Fruit fly (Drosophila melanogaster) whole organism, embryonic: ENCODE results near the gene mus201.

Source experiments
- Ada2b ChIP-seq: fragments of 200-800 bp; sonication (Bioruptor generic); IDR thresholded peaks from 2 replicates; pipeline ENCODE4 v1.3.6; 2022; ENCODE audit warnings: missing biosample characterization, missing genetic modification characterization
- CG11085 ChIP-seq: fragments of 200-800 bp; sonication (Bioruptor generic); IDR thresholded peaks from 2 replicates; pipeline ENCODE4 v1.3.6; 2022; ENCODE audit warnings: missing biosample characterization, missing genetic modification characterization
- CG12769 ChIP-seq: fragments of 200-800 bp; sonication (Bioruptor generic); optimal IDR thresholded peaks from 2 replicates; lab custom pipeline; 2019; ENCODE audit warnings: missing biosample characterization, mild to moderate bottlenecking, missing genetic modification characterization, moderate library complexity
- CG13624 ChIP-seq: fragments of 200-800 bp; sonication (Bioruptor generic); optimal IDR thresholded peaks from 2 replicates; lab custom pipeline; 2016; ENCODE audit warnings: missing biosample characterization, missing genetic modification characterization
- CG13775 ChIP-seq: fragments of 200-800 bp; sonication (Bioruptor generic); optimal IDR thresholded peaks from 3 replicates; lab custom pipeline; 2017; ENCODE audit warnings: missing biosample characterization, mild to moderate bottlenecking, missing genetic modification characterization
- CG14441 ChIP-seq: fragments of 200-800 bp; sonication (Bioruptor generic); IDR thresholded peaks from 2 replicates; pipeline ENCODE4 v1.3.6; 2022; ENCODE audit warnings: missing biosample characterization, missing genetic modification characterization
- CG17186 ChIP-seq: fragments of 200-800 bp; sonication (Bioruptor generic); optimal IDR thresholded peaks from 3 replicates; lab custom pipeline; 2017; ENCODE audit warnings: missing biosample characterization, missing genetic modification reagents, missing genetic modification characterization
- CG17802 ChIP-seq: fragments of 200-800 bp; sonication (Bioruptor generic); optimal IDR thresholded peaks from 2 replicates; lab custom pipeline; 2018; ENCODE audit warnings: missing biosample characterization, mild to moderate bottlenecking, missing genetic modification characterization, moderate library complexity
- CG18599 ChIP-seq: fragments of 200-800 bp; sonication (Bioruptor generic); optimal IDR thresholded peaks from 3 replicates; lab custom pipeline; 2017; ENCODE audit warnings: missing biosample characterization, missing genetic modification characterization, mild to moderate bottlenecking, moderate library complexity, missing genetic modification reagents
- CG18764 ChIP-seq: fragments of 200-800 bp; sonication (Bioruptor generic); optimal IDR thresholded peaks from 3 replicates; lab custom pipeline; 2016; ENCODE audit warnings: missing biosample characterization, missing genetic modification characterization
- CG2875 ChIP-seq: fragments of 200-800 bp; sonication (Bioruptor generic); optimal IDR thresholded peaks from 2 replicates; lab custom pipeline; 2017; ENCODE audit warnings: missing biosample characterization, mild to moderate bottlenecking, missing genetic modification characterization, missing genetic modification reagents
- CG30431 ChIP-seq: fragments of 200-800 bp; sonication (Bioruptor generic); optimal IDR thresholded peaks from 2 replicates; lab custom pipeline; 2017; ENCODE audit warnings: missing biosample characterization, missing genetic modification characterization
- CG32532 ChIP-seq: fragments of 200-800 bp; sonication (Bioruptor generic); IDR thresholded peaks from 2 replicates; pipeline ENCODE4 v1.3.6; 2022; ENCODE audit warnings: missing biosample characterization, missing genetic modification characterization
- CG3281 ChIP-seq: fragments of 200-800 bp; sonication (Bioruptor generic); optimal IDR thresholded peaks from 3 replicates; lab custom pipeline; 2017; ENCODE audit warnings: missing biosample characterization, mild to moderate bottlenecking, missing genetic modification characterization
- CG34422 ChIP-seq: fragments of 200-800 bp; sonication (Bioruptor generic); IDR thresholded peaks from 3 replicates; pipeline ENCODE4 v1.3.6; 2022; ENCODE audit warnings: missing biosample characterization, missing genetic modification characterization
- CG6765 ChIP-seq: fragments of 200-800 bp; sonication (Bioruptor generic); optimal IDR thresholded peaks from 3 replicates; lab custom pipeline; 2017; ENCODE audit warnings: missing biosample characterization, mild to moderate bottlenecking, missing genetic modification characterization
- CG7372 ChIP-seq: fragments of 200-800 bp; sonication (Bioruptor generic); IDR thresholded peaks from 2 replicates; pipeline ENCODE4 v1.3.6; 2022; ENCODE audit warnings: missing biosample characterization, missing genetic modification characterization
- CkIIα-i1 ChIP-seq: fragments of 200-800 bp; sonication (Bioruptor generic); IDR thresholded peaks from 2 replicates; pipeline ENCODE4 v1.3.6; 2022; ENCODE audit warnings: missing biosample characterization, missing genetic modification characterization
- Dbx ChIP-seq: fragments of 200-800 bp; sonication (Bioruptor generic); IDR thresholded peaks from 3 replicates; pipeline ENCODE4 v1.3.6; 2022; ENCODE audit warnings: missing biosample characterization, missing genetic modification characterization
- Dp ChIP-seq: fragments of 200-800 bp; sonication (Bioruptor generic); optimal IDR thresholded peaks from 2 replicates; lab custom pipeline; 2018; ENCODE audit warnings: missing biosample characterization, mild to moderate bottlenecking, missing genetic modification characterization, moderate library complexity
- Drgx ChIP-seq: fragments of 200-800 bp; sonication (Bioruptor generic); IDR thresholded peaks from 2 replicates; pipeline ENCODE4 v1.3.6; 2022; ENCODE audit warnings: missing biosample characterization, missing genetic modification characterization
- ERR ChIP-seq: fragments of 200-800 bp; sonication (Bioruptor generic); optimal IDR thresholded peaks from 2 replicates; lab custom pipeline; 2016; ENCODE audit warnings: missing biosample characterization, missing genetic modification characterization
- Fer2 ChIP-seq: fragments of 200-800 bp; sonication (Bioruptor generic); optimal IDR thresholded peaks from 2 replicates; lab custom pipeline; 2018; ENCODE audit warnings: missing biosample characterization, mild to moderate bottlenecking, missing genetic modification characterization, moderate library complexity
- HmgZ ChIP-seq: fragments of 200-800 bp; sonication (Bioruptor generic); optimal IDR thresholded peaks from 2 replicates; lab custom pipeline; 2018; ENCODE audit warnings: missing biosample characterization, mild to moderate bottlenecking, missing genetic modification characterization
- MBD-R2 ChIP-seq: fragments of 200-800 bp; sonication (Bioruptor generic); IDR thresholded peaks from 2 replicates; pipeline ENCODE4 v1.3.6; 2022; ENCODE audit warnings: missing biosample characterization, missing genetic modification characterization
- Rfx ChIP-seq: fragments of 200-800 bp; sonication (Bioruptor generic); IDR thresholded peaks from 2 replicates; pipeline ENCODE4 v1.3.6; 2022; ENCODE audit warnings: missing biosample characterization, missing genetic modification characterization
- Rx ChIP-seq: fragments of 200-800 bp; sonication (Bioruptor generic); IDR thresholded peaks from 2 replicates; pipeline ENCODE4 v1.3.6; 2022; ENCODE audit warnings: missing biosample characterization, missing genetic modification characterization
- Six4 ChIP-seq: fragments of 200-800 bp; sonication (Bioruptor generic); optimal IDR thresholded peaks from 2 replicates; lab custom pipeline; 2016; ENCODE audit warnings: missing biosample characterization, missing genetic modification characterization
- Ssrp ChIP-seq: fragments of 200-800 bp; sonication (Bioruptor generic); optimal IDR thresholded peaks from 2 replicates; lab custom pipeline; 2018; ENCODE audit warnings: missing biosample characterization, mild to moderate bottlenecking, missing genetic modification characterization, moderate library complexity
- bigmax ChIP-seq: fragments of 200-800 bp; sonication (Bioruptor generic); optimal IDR thresholded peaks from 2 replicates; lab custom pipeline; 2018; ENCODE audit warnings: missing biosample characterization, mild to moderate bottlenecking, missing genetic modification characterization
- chn ChIP-seq: fragments of 200-800 bp; sonication (Bioruptor generic); optimal IDR thresholded peaks from 2 replicates; lab custom pipeline; 2016; ENCODE audit warnings: missing biosample characterization, missing genetic modification characterization
- corto ChIP-seq: fragments of 200-800 bp; sonication (Bioruptor generic); optimal IDR thresholded peaks from 2 replicates; lab custom pipeline; 2016; ENCODE audit warnings: missing biosample characterization, mild to moderate bottlenecking, missing genetic modification characterization, moderate library complexity
- crp ChIP-seq, 2 experiments: fragments of 200-800 bp; sonication (Bioruptor generic); optimal IDR thresholded peaks; 2 replicates in 1 of 2; 3 replicates in 1 of 2; lab custom pipeline; 2017; ENCODE audit warnings: missing biosample characterization in 2 of 2, missing genetic modification characterization in 2 of 2, mild to moderate bottlenecking in 1 of 2, moderate library complexity in 1 of 2
- cwo ChIP-seq: fragments of 200-800 bp; sonication (Bioruptor generic); optimal IDR thresholded peaks from 3 replicates; lab custom pipeline; 2017; ENCODE audit warnings: missing biosample characterization, missing genetic modification characterization, mild to moderate bottlenecking, moderate library complexity, missing genetic modification reagents
- danr ChIP-seq: fragments of 200-800 bp; sonication (Bioruptor generic); IDR thresholded peaks from 2 replicates; pipeline ENCODE4 v1.3.6; 2022; ENCODE audit warnings: missing biosample characterization, missing genetic modification characterization
- dati ChIP-seq: fragments of 200-800 bp; sonication (Bioruptor generic); IDR thresholded peaks from 2 replicates; pipeline ENCODE4 v1.3.6; 2022; ENCODE audit warnings: missing biosample characterization, missing genetic modification characterization
- disco-r ChIP-seq: fragments of 200-800 bp; sonication (Bioruptor generic); optimal IDR thresholded peaks from 2 replicates; lab custom pipeline; 2016; ENCODE audit warnings: missing biosample characterization, missing genetic modification characterization
- en ChIP-seq: fragments of 200-800 bp; sonication (Bioruptor generic); optimal IDR thresholded peaks from 2 replicates; lab custom pipeline; 2016; ENCODE audit warnings: missing biosample characterization, missing genetic modification characterization
- fd3F ChIP-seq: fragments of 200-800 bp; sonication (Bioruptor generic); optimal IDR thresholded peaks from 2 replicates; lab custom pipeline; 2018; ENCODE audit warnings: missing biosample characterization, mild to moderate bottlenecking, missing genetic modification characterization, moderate library complexity
- gsb-n ChIP-seq: fragments of 200-800 bp; sonication (Bioruptor generic); optimal IDR thresholded peaks from 3 replicates; lab custom pipeline; 2018; ENCODE audit warnings: missing biosample characterization, mild to moderate bottlenecking, missing genetic modification characterization
- pfk ChIP-seq: fragments of 200-800 bp; sonication (Bioruptor generic); optimal IDR thresholded peaks from 2 replicates; lab custom pipeline; 2018; ENCODE audit warnings: missing biosample characterization, mild to moderate bottlenecking, missing genetic modification characterization, moderate library complexity
- pho ChIP-seq: fragments of 200-800 bp; sonication (Bioruptor generic); optimal IDR thresholded peaks from 2 replicates; lab custom pipeline; 2016; ENCODE audit warnings: missing biosample characterization, missing genetic modification characterization
- phol ChIP-seq: fragments of 200-800 bp; sonication (Bioruptor generic); optimal IDR thresholded peaks from 3 replicates; lab custom pipeline; 2018; ENCODE audit warnings: missing biosample characterization, mild to moderate bottlenecking, missing genetic modification characterization, moderate library complexity
- pum ChIP-seq: fragments of 200-800 bp; sonication (Bioruptor generic); optimal IDR thresholded peaks from 2 replicates; lab custom pipeline; 2016; ENCODE audit warnings: missing biosample characterization, missing genetic modification characterization
- rib ChIP-seq: fragments of 200-800 bp; sonication (Bioruptor generic); IDR thresholded peaks from 2 replicates; pipeline ENCODE4 v1.3.6; 2022; ENCODE audit warnings: missing biosample characterization, missing genetic modification characterization
- row ChIP-seq: fragments of 200-800 bp; sonication (Bioruptor generic); IDR thresholded peaks from 3 replicates; pipeline ENCODE4 v1.3.6; 2022; ENCODE audit warnings: missing biosample characterization, missing genetic modification characterization
- shn ChIP-seq: fragments of 200-800 bp; sonication (Bioruptor generic); optimal IDR thresholded peaks from 3 replicates; lab custom pipeline; 2016; ENCODE audit warnings: missing biosample characterization, missing genetic modification characterization
- sim ChIP-seq: fragments of 200-800 bp; sonication (Bioruptor generic); IDR thresholded peaks from 2 replicates; pipeline ENCODE4 v1.3.6; 2022; ENCODE audit warnings: missing biosample characterization, missing genetic modification characterization
- ssp ChIP-seq: fragments of 200-800 bp; sonication (Bioruptor generic); IDR thresholded peaks from 2 replicates; pipeline ENCODE4 v1.3.6; 2022; ENCODE audit warnings: missing biosample characterization, missing genetic modification characterization
- stc ChIP-seq: fragments of 200-800 bp; sonication (Bioruptor generic); IDR thresholded peaks from 2 replicates; pipeline ENCODE4 v1.3.6; 2022; ENCODE audit warnings: missing biosample characterization, missing genetic modification characterization
- zen2 ChIP-seq: fragments of 200-800 bp; sonication (Bioruptor generic); IDR thresholded peaks from 3 replicates; pipeline ENCODE4 v1.3.6; 2022; ENCODE audit warnings: missing biosample characterization, missing genetic modification characterization; ENCODE audit not compliant: partially characterized antibody
- zfh1 ChIP-seq: fragments of 200-800 bp; sonication (Bioruptor generic); IDR thresholded peaks from 3 replicates; pipeline ENCODE4 v1.3.6; 2022; ENCODE audit warnings: missing biosample characterization, missing genetic modification characterization

The mus201 gene

dm6 chr2L:8437176-8437575 is 793 bp upstream of the mus201 start, which contains the start of the genes D12 and Chrac-14 (continued):
- TF ChIP-seq CG2875 (GFP tag; lab: Kevin White, UChicago) (no peak), CG30431 (no peak), Rfx (no peak; the same call in 1 of the 2 replicates), Dbx (GFP tag; lab: Robert Waterston, UW) (no peak; the same call in 2 of the 3 replicates), CG12769 (no peak), CG3281 (GFP tag; lab: Kevin White, UChicago) (no peak), CG18599 (GFP tag; lab: Kevin White, UChicago) (no peak), shn (GFP tag; lab: Kevin White, UChicago) (no peak), CG13624 (GFP tag; lab: Kevin White, UChicago) (no peak), ERR (GFP tag; lab: Kevin White, UChicago) (no peak), pum (no peak), Drgx (no peak), CG14441 (GFP tag; lab: Robert Waterston, UW) (no peak), crp (GFP tag; optimal IDR thresholded peaks at IDR 0.05; lab: Kevin White, UChicago) (peak; percentile 60 to 92), Dp (peak; percentile 70), phol (tag; lab: Kevin White, UChicago) (no peak), CG18764 (GFP tag; lab: Kevin White, UChicago) (no peak), danr (no peak), Ssrp (no peak), cwo (GFP tag; lab: Kevin White, UChicago) (no peak), pfk (GFP tag; lab: Kevin White, UChicago) (no peak), CG11085 (no peak), Ada2b (GFP tag; lab: Robert Waterston, UW) (no peak), row (GFP tag; lab: Robert Waterston, UW) (peak; percentile 29; the same call in 1 of the 3 replicates), rib (GFP tag; lab: Robert Waterston, UW) (no peak), CG7372 (GFP tag; lab: Robert Waterston, UW) (no peak), dati (GFP tag; lab: Robert Waterston, UW) (no peak), bigmax (GFP tag; lab: Kevin White, UChicago) (no peak), zen2 (GFP tag; lab: Robert Waterston, UW) (no peak), gsb-n (tag; lab: Kevin White, UChicago) (no peak), CG13775 (GFP tag; lab: Kevin White, UChicago) (no peak), pho (GFP tag; lab: Kevin White, UChicago) (no peak), Fer2 (tag; lab: Kevin White, UChicago) (no peak), HmgZ (peak; percentile 18), CG34422 (GFP tag; lab: Robert Waterston, UW) (peak; percentile 39; the same call in 1 of the 3 replicates), sim (GFP tag; lab: Robert Waterston, UW) (no peak), stc (no peak), CkIIα-i1 (GFP tag; lab: Robert Waterston, UW) (no peak), CG6765 (GFP tag; lab: Kevin White, UChicago) (no peak), fd3F (GFP tag; lab: Kevin White, UChicago) (no peak), Rx (GFP tag; lab: Robert Waterston, UW) (0 out of 2 replicates have a peak, but pooled peaks have one; percentile 2), MBD-R2 (peak; percentile 98), zfh1 (GFP tag; lab: Robert Waterston, UW) (peak; percentile 42; the same call in 1 of the 3 replicates), disco-r (no peak), CG17802 (tag; lab: Kevin White, UChicago) (no peak), Six4 (GFP tag; lab: Kevin White, UChicago) (no peak), ssp (GFP tag; lab: Robert Waterston, UW) (no peak), corto (GFP tag; lab: Kevin White, UChicago) (no peak), chn (GFP tag; lab: Kevin White, UChicago) (no peak), CG17186 (GFP tag; lab: Kevin White, UChicago) (peak; percentile 79), CG32532 (no peak; the same call in 1 of the 2 replicates), en (GFP tag; lab: Kevin White, UChicago) (no peak)
